Fruit fly (Drosophila melanogaster) S2 (cell line): ENCODE results near the gene Pde11.

ENCODE experiments used
- CG8478 ChIP-seq: fragments of >200 bp; optimal IDR thresholded peaks from 2 replicates; lab custom pipeline; 2018
- CTCF ChIP-seq, 2 experiments: fragments of >200 bp; optimal IDR thresholded peaks; 2 replicates each; lab custom pipeline; 2018

DNA sequence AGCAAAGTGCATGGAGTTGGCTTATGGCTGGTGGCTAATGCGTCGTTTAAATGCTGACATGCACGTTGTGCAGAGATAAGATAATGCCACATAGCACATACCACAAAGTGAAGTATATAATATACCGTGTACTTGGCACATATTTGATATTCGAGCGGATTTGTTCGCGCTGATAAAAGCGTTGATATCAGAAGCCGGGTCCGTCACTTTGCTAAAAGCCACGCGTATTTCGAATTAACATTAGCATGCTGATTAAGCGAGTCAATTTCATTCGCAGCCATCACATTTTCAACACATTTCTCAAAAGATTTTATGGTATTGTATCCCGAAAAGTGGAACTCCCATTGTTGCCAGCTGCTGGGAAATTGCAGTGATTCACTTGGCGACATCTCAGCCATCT is 21.4 kb downstream of the Pde11 start:
- no peak for TF ChIP-seq CG8478 (lab: Kevin White, UChicago)
- no peak for TF ChIP-seq CTCF (optimal IDR thresholded peaks at IDR 0.05; lab: Kevin White, UChicago)
